Fruit fly (Drosophila melanogaster) whole organism, pupa: ENCODE results near the gene CG11034.

Source experiments
- CG13204 ChIP-seq: fragments of 200-800 bp; sonication (Bioruptor generic); optimal IDR thresholded peaks from 2 replicates; lab custom pipeline; 2018; ENCODE audit warnings: missing biosample characterization, mild to moderate bottlenecking, missing genetic modification characterization, moderate library complexity
- CG15710 ChIP-seq: fragments of 200-800 bp; sonication (Bioruptor generic); optimal IDR thresholded peaks from 2 replicates; lab custom pipeline; 2018; ENCODE audit warnings: missing biosample characterization, mild to moderate bottlenecking, missing genetic modification characterization, moderate library complexity
- CG32121 ChIP-seq: fragments of 200-800 bp; sonication (Bioruptor generic); IDR thresholded peaks from 2 replicates; pipeline ENCODE4 v1.3.6; 2022; ENCODE audit warnings: missing biosample characterization, missing genetic modification characterization
- CG4496 ChIP-seq: fragments of 200-800 bp; sonication (Bioruptor generic); IDR thresholded peaks from 3 replicates; pipeline ENCODE4 v1.3.6; 2022; ENCODE audit warnings: missing biosample characterization, missing genetic modification characterization
- CG8159 ChIP-seq: fragments of 200-800 bp; sonication (Bioruptor generic); optimal IDR thresholded peaks from 3 replicates; lab custom pipeline; 2018; ENCODE audit warnings: missing biosample characterization, mild to moderate bottlenecking, missing genetic modification characterization, moderate library complexity
- CG8301 ChIP-seq: fragments of 200-800 bp; sonication (Bioruptor generic); optimal IDR thresholded peaks from 2 replicates; lab custom pipeline; 2018; ENCODE audit warnings: missing biosample characterization, mild to moderate bottlenecking, missing genetic modification characterization
- Ets98B ChIP-seq: fragments of 200-800 bp; sonication (Bioruptor generic); IDR thresholded peaks from 2 replicates; pipeline ENCODE4 v1.3.6; 2022; ENCODE audit warnings: missing biosample characterization, missing genetic modification characterization

DNA sequence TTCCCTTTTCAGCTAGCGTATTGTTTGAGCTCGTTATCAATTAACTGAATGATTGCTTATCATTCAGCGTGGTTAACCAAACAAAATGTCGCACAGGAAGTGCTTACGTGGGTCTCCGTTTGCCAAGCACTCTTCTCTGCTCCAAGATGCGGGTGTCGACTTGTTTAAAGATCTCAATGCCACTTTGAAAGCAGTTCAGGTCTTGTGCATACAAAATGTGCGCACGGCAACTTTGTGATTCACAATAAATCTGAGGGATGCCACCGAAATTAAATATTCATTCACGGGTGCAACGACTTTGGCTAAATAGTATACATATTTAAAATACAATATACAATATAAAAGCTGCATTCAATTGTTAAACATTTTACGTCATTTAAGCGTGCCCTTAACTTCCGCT lies 32.9 kb upstream of the CG11034 start:
- TF ChIP-seq CG8159 (tag; lab: Kevin White, UChicago) (no peak), CG13204 (GFP tag; lab: Kevin White, UChicago) (no peak), Ets98B (GFP tag; lab: Robert Waterston, UW) (no peak), CG8301 (tag; lab: Kevin White, UChicago) (no peak), CG32121 (no peak), CG4496 (GFP tag; lab: Robert Waterston, UW) (no peak), CG15710 (tag; lab: Kevin White, UChicago) (no peak)
